Worm (Caenorhabditis elegans): ENCODE results near the gene W06G6.17.

DNA sequence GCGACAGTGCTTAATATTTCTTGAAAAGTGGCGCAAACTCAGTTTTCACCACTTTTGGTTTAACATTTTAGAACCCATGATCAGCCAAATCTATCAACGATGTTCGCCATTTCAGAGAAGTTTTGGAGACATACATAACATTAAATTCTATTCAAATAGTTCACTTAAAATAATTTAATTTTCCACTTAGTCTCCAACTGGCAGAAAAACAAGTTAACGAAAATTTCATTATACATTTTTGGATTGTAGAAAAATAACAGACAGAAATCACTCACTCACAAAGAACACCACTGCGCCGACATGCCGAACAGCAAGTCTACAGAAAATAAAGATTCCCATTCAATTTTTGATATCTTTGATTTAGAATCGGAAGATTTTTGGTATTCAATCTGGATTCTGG lies 34.9 kb upstream of the W06G6.17 start, which contains the start of gene srw-44:
- TF ChIP-seq elt-3 (tag; optimal IDR thresholded peaks at IDR 0.05) = no peak
- TF ChIP-seq ztf-11 (tag; optimal IDR thresholded peaks at IDR 0.05) = no peak
- no peak for TF ChIP-seq unc-39 (tag; optimal IDR thresholded peaks at IDR 0.05)

Data from whole organism, mixed stage, embryonic.